Fruit fly (Drosophila melanogaster) whole organism, embryonic: ENCODE results near the gene CG7607.

ENCODE experiments used
- Bdp1 ChIP-seq: fragments of 200-800 bp; sonication (Bioruptor generic); optimal IDR thresholded peaks from 3 replicates; lab custom pipeline; 2016; ENCODE audit warnings: missing biosample characterization, missing genetic modification characterization
- CG10209 ChIP-seq: fragments of 200-800 bp; sonication (Bioruptor generic); optimal IDR thresholded peaks from 3 replicates; lab custom pipeline; 2017; ENCODE audit warnings: missing biosample characterization, mild to moderate bottlenecking, missing genetic modification characterization, missing genetic modification reagents
- CG10431 ChIP-seq: fragments of 200-800 bp; sonication (Bioruptor generic); optimal IDR thresholded peaks from 3 replicates; lab custom pipeline; 2018; ENCODE audit warnings: missing biosample characterization, mild to moderate bottlenecking, missing genetic modification characterization
- CG15269 ChIP-seq: fragments of 200-800 bp; sonication (Bioruptor generic); optimal IDR thresholded peaks from 2 replicates; lab custom pipeline; 2018; ENCODE audit warnings: missing biosample characterization, mild to moderate bottlenecking, missing genetic modification characterization, moderate library complexity
- CG16813 ChIP-seq: fragments of 200-800 bp; sonication (Bioruptor generic); IDR thresholded peaks from 3 replicates; pipeline ENCODE4 v1.3.6; 2022; ENCODE audit warnings: missing biosample characterization, missing genetic modification characterization; ENCODE audit not compliant: partially characterized antibody
- CG17328 ChIP-seq: fragments of 200-800 bp; sonication (Bioruptor generic); IDR thresholded peaks from 2 replicates; pipeline ENCODE4 v1.3.6; 2022; ENCODE audit warnings: missing biosample characterization, missing genetic modification characterization
- CG18262 ChIP-seq: fragments of 200-800 bp; optimal IDR thresholded peaks from 3 replicates; lab custom pipeline; 2019; ENCODE audit warnings: missing biosample characterization, mild to moderate bottlenecking, missing genetic modification characterization, moderate library complexity
- CG2202 ChIP-seq: fragments of 200-800 bp; sonication (Bioruptor generic); optimal IDR thresholded peaks from 2 replicates; lab custom pipeline; 2018; ENCODE audit warnings: missing biosample characterization, mild to moderate bottlenecking, missing genetic modification characterization
- CG2889 ChIP-seq: fragments of 200-800 bp; sonication (Bioruptor generic); IDR thresholded peaks from 3 replicates; pipeline ENCODE4 v1.3.6; 2022; ENCODE audit warnings: missing biosample characterization, missing genetic modification characterization
- CG31365 ChIP-seq: fragments of 200-800 bp; sonication (Bioruptor generic); optimal IDR thresholded peaks from 2 replicates; lab custom pipeline; 2018; ENCODE audit warnings: missing biosample characterization, mild to moderate bottlenecking, missing genetic modification characterization
- CG32767 ChIP-seq: fragments of 200-800 bp; sonication (Bioruptor generic); IDR thresholded peaks from 2 replicates; pipeline ENCODE4 v1.3.6; 2022; ENCODE audit warnings: missing biosample characterization, missing genetic modification characterization
- CG4404 ChIP-seq: fragments of 200-800 bp; sonication (Bioruptor generic); IDR thresholded peaks from 2 replicates; pipeline ENCODE4 v1.3.6; 2022; ENCODE audit warnings: missing biosample characterization, missing genetic modification characterization
- CG4820 ChIP-seq: fragments of 200-800 bp; sonication (Bioruptor generic); optimal IDR thresholded peaks from 3 replicates; lab custom pipeline; 2016; ENCODE audit warnings: missing biosample characterization, missing genetic modification characterization
- CG4854 ChIP-seq: fragments of 200-800 bp; sonication (Bioruptor generic); optimal IDR thresholded peaks from 2 replicates; lab custom pipeline; 2016; ENCODE audit warnings: missing biosample characterization, missing genetic modification characterization, inconsistent platforms
- CG5245 ChIP-seq: fragments of 200-800 bp; sonication (Bioruptor generic); optimal IDR thresholded peaks from 3 replicates; lab custom pipeline; 2016; ENCODE audit warnings: missing biosample characterization, missing genetic modification characterization
- CG5953 ChIP-seq: fragments of 200-800 bp; sonication (Bioruptor generic); IDR thresholded peaks from 2 replicates; pipeline ENCODE4 v1.3.6; 2022; ENCODE audit warnings: missing biosample characterization, missing genetic modification characterization
- CG6765 ChIP-seq: fragments of 200-800 bp; sonication (Bioruptor generic); optimal IDR thresholded peaks from 3 replicates; lab custom pipeline; 2017; ENCODE audit warnings: missing biosample characterization, mild to moderate bottlenecking, missing genetic modification characterization
- CG6791 ChIP-seq: fragments of 200-800 bp; sonication (Bioruptor generic); IDR thresholded peaks from 3 replicates; pipeline ENCODE4 v1.3.6; 2022; ENCODE audit warnings: missing biosample characterization, missing genetic modification characterization; ENCODE audit not compliant: partially characterized antibody
- CkIIα-i1 ChIP-seq: fragments of 200-800 bp; sonication (Bioruptor generic); IDR thresholded peaks from 2 replicates; pipeline ENCODE4 v1.3.6; 2022; ENCODE audit warnings: missing biosample characterization, missing genetic modification characterization
- Dad ChIP-seq: fragments of 200-800 bp; sonication (Bioruptor generic); optimal IDR thresholded peaks from 3 replicates; lab custom pipeline; 2016; ENCODE audit warnings: missing biosample characterization, missing genetic modification characterization
- Dll ChIP-seq: fragments of 200-800 bp; sonication (Bioruptor generic); IDR thresholded peaks from 4 replicates; pipeline ENCODE4 v1.3.6; 2022; ENCODE audit warnings: missing biosample characterization, missing genetic modification characterization; ENCODE audit not compliant: partially characterized antibody
- Dp ChIP-seq: fragments of 200-800 bp; sonication (Bioruptor generic); optimal IDR thresholded peaks from 2 replicates; lab custom pipeline; 2018; ENCODE audit warnings: missing biosample characterization, mild to moderate bottlenecking, missing genetic modification characterization, moderate library complexity
- E2f1 ChIP-seq: fragments of 200-800 bp; sonication (Bioruptor generic); IDR thresholded peaks from 2 replicates; pipeline ENCODE4 v1.3.6; 2022; ENCODE audit warnings: missing biosample characterization, missing genetic modification characterization
- Ets65A ChIP-seq: fragments of 200-800 bp; sonication (Bioruptor generic); peaks from one replicate; lab custom pipeline; 2016; ENCODE audit warnings: missing biosample characterization, missing genetic modification characterization
- Hmr ChIP-seq: fragments of 200-800 bp; sonication (Bioruptor generic); optimal IDR thresholded peaks from 3 replicates; lab custom pipeline; 2017; ENCODE audit warnings: mild to moderate bottlenecking, missing biosample characterization, missing genetic modification reagents, missing genetic modification characterization
- Lhr ChIP-seq: fragments of 200-800 bp; sonication (Bioruptor generic); optimal IDR thresholded peaks from 3 replicates; lab custom pipeline; 2017; ENCODE audit warnings: mild to moderate bottlenecking, missing biosample characterization, missing genetic modification reagents, missing genetic modification characterization
- Max ChIP-seq: fragments of 200-800 bp; sonication (Bioruptor generic); optimal IDR thresholded peaks from 2 replicates; lab custom pipeline; 2016; ENCODE audit warnings: missing biosample characterization, mild to moderate bottlenecking, missing genetic modification characterization
- NK7.1 ChIP-seq: fragments of 200-800 bp; sonication (Bioruptor generic); optimal IDR thresholded peaks from 3 replicates; lab custom pipeline; 2016; ENCODE audit warnings: missing biosample characterization, missing genetic modification characterization
- Nf-YA ChIP-seq: fragments of 200-800 bp; sonication (Bioruptor generic); IDR thresholded peaks from 2 replicates; pipeline ENCODE4 v1.3.6; 2022; ENCODE audit warnings: missing biosample characterization, missing genetic modification characterization
- NfI ChIP-seq: fragments of 200-800 bp; sonication (Bioruptor generic); optimal IDR thresholded peaks from 3 replicates; lab custom pipeline; 2018; ENCODE audit warnings: missing biosample characterization, mild to moderate bottlenecking, missing genetic modification characterization, moderate library complexity
- Sox100B ChIP-seq: fragments of 200-800 bp; sonication (Bioruptor generic); optimal IDR thresholded peaks from 3 replicates; lab custom pipeline; 2018; ENCODE audit warnings: missing biosample characterization, mild to moderate bottlenecking, missing genetic modification characterization
- Trl ChIP-seq, 3 experiments: fragments of >200 bp in 2 of 3; fragments of 200-800 bp in 1 of 3; sonication (Bioruptor generic) in 1 of 3; optimal IDR thresholded peaks; 2 replicates in 1 of 3; 3 replicates in 2 of 3; lab custom pipeline; 2016 to 2017; ENCODE audit warnings: missing biosample characterization in 1 of 3, missing genetic modification characterization in 1 of 3
- bigmax ChIP-seq: fragments of 200-800 bp; sonication (Bioruptor generic); optimal IDR thresholded peaks from 2 replicates; lab custom pipeline; 2018; ENCODE audit warnings: missing biosample characterization, mild to moderate bottlenecking, missing genetic modification characterization
- disco-r ChIP-seq: fragments of 200-800 bp; sonication (Bioruptor generic); optimal IDR thresholded peaks from 2 replicates; lab custom pipeline; 2016; ENCODE audit warnings: missing biosample characterization, missing genetic modification characterization
- dm ChIP-seq: fragments of 200-800 bp; sonication (Bioruptor generic); optimal IDR thresholded peaks from 3 replicates; lab custom pipeline; 2016; ENCODE audit warnings: missing biosample characterization, missing genetic modification characterization
- eyg ChIP-seq: fragments of 200-800 bp; sonication (Bioruptor generic); optimal IDR thresholded peaks from 3 replicates; lab custom pipeline; 2016; ENCODE audit warnings: missing biosample characterization, missing genetic modification characterization
- jumu ChIP-seq: fragments of 200-800 bp; sonication (Bioruptor generic); optimal IDR thresholded peaks from 3 replicates; lab custom pipeline; 2016; ENCODE audit warnings: missing biosample characterization, missing genetic modification characterization
- nau ChIP-seq: fragments of 200-800 bp; sonication (Bioruptor generic); optimal IDR thresholded peaks from 3 replicates; lab custom pipeline; 2017; ENCODE audit warnings: missing biosample characterization, mild to moderate bottlenecking, missing genetic modification characterization, missing genetic modification reagents
- nmo ChIP-seq: fragments of 200-800 bp; sonication (Bioruptor generic); optimal IDR thresholded peaks from 2 replicates; lab custom pipeline; 2018; ENCODE audit warnings: missing biosample characterization, mild to moderate bottlenecking, missing genetic modification characterization, moderate library complexity
- p53 ChIP-seq: fragments of 200-800 bp; sonication (Bioruptor generic); optimal IDR thresholded peaks from 2 replicates; lab custom pipeline; 2016; ENCODE audit warnings: missing biosample characterization, missing genetic modification characterization
- pan ChIP-seq, 4 experiments: fragments of >200 bp in 3 of 4; fragments of 200-800 bp in 1 of 4; sonication (Bioruptor generic) in 1 of 4; optimal IDR thresholded peaks in 3 of 4; IDR thresholded peaks in 1 of 4; 2 replicates each; pipeline versions ENCODE4 v1.3.6 to Lab custom; 2017 to 2022; ENCODE audit warnings: missing biosample characterization in 2 of 4, missing genetic modification characterization in 2 of 4, mixed read lengths in 1 of 4
- pb ChIP-seq: fragments of 200-800 bp; sonication (Bioruptor generic); optimal IDR thresholded peaks from 3 replicates; lab custom pipeline; 2016; ENCODE audit warnings: missing biosample characterization, missing genetic modification characterization
- schlank ChIP-seq: fragments of 200-800 bp; sonication (Bioruptor generic); optimal IDR thresholded peaks from 2 replicates; lab custom pipeline; 2018; ENCODE audit warnings: missing biosample characterization, mild to moderate bottlenecking, missing genetic modification characterization
- shn ChIP-seq: fragments of 200-800 bp; sonication (Bioruptor generic); optimal IDR thresholded peaks from 3 replicates; lab custom pipeline; 2016; ENCODE audit warnings: missing biosample characterization, missing genetic modification characterization
- sima ChIP-seq: fragments of 200-800 bp; sonication (Bioruptor generic); optimal IDR thresholded peaks from 2 replicates; lab custom pipeline; 2016; ENCODE audit warnings: missing biosample characterization, missing genetic modification characterization
- sisA ChIP-seq: fragments of 200-800 bp; sonication (Bioruptor generic); IDR thresholded peaks from 2 replicates; pipeline ENCODE4 v1.3.6; 2022; ENCODE audit warnings: missing biosample characterization, missing genetic modification characterization
- ssp ChIP-seq: fragments of 200-800 bp; sonication (Bioruptor generic); IDR thresholded peaks from 2 replicates; pipeline ENCODE4 v1.3.6; 2022; ENCODE audit warnings: missing biosample characterization, missing genetic modification characterization
- stwl ChIP-seq: fragments of 200-800 bp; sonication (Bioruptor generic); optimal IDR thresholded peaks from 3 replicates; lab custom pipeline; 2018; ENCODE audit warnings: missing biosample characterization, mild to moderate bottlenecking, missing genetic modification characterization, moderate library complexity
- tin ChIP-seq: fragments of 200-800 bp; sonication (Bioruptor generic); optimal IDR thresholded peaks from 3 replicates; lab custom pipeline; 2016; ENCODE audit warnings: missing biosample characterization, missing genetic modification characterization
- trh ChIP-seq: fragments of 200-800 bp; sonication (Bioruptor generic); optimal IDR thresholded peaks from 2 replicates; lab custom pipeline; 2016; ENCODE audit warnings: missing biosample characterization, missing genetic modification characterization
- z ChIP-seq: fragments of 200-800 bp; sonication (Bioruptor generic); IDR thresholded peaks from 3 replicates; pipeline ENCODE4 v1.3.6; 2022; ENCODE audit warnings: missing biosample characterization, missing genetic modification characterization

The CG7607 gene

dm6 chr3L:11210517-11210916 lies 11.1 kb downstream of the CG7607 start, which contains the start of the genes Ube3a and CG7600 (continued):
- TF ChIP-seq p53 (peak; percentile 7), Lhr (GFP tag; lab: Kevin White, UChicago) (peak; percentile 27), CG17328 (GFP tag; lab: Robert Waterston, UW) (no peak), CG32767 (GFP tag; lab: Robert Waterston, UW) (no peak), pb (GFP tag; lab: Kevin White, UChicago) (peak; percentile 32), dm (peak; percentile 81), CG10431 (GFP tag; lab: Kevin White, UChicago) (no peak), CG2202 (tag; lab: Kevin White, UChicago) (peak; percentile 34), sisA (GFP tag; lab: Robert Waterston, UW) (no peak), Sox100B (GFP tag; lab: Kevin White, UChicago) (no peak), NK7.1 (GFP tag; lab: Kevin White, UChicago) (no peak), Dad (GFP tag; lab: Kevin White, UChicago) (peak; percentile 11), Dll (GFP tag; lab: Robert Waterston, UW) (peak; percentile 98), NfI (GFP tag; lab: Kevin White, UChicago) (peak; percentile 48), CG10209 (GFP tag; lab: Kevin White, UChicago) (peak; percentile 5), Nf-YA (GFP tag; lab: Robert Waterston, UW) (no peak), CG4854 (GFP tag; lab: Kevin White, UChicago) (peak; percentile 25), Hmr (GFP tag; lab: Kevin White, UChicago) (peak; percentile 67), tin (peak; percentile 28), CG18262 (peak; percentile 33), CG6765 (no peak), CG4404 (GFP tag; lab: Robert Waterston, UW) (no peak), schlank (tag; lab: Kevin White, UChicago) (no peak), pan (optimal IDR thresholded peaks at IDR 0.05; lab: Kevin White, UChicago) (no peak), pan (GFP tag; optimal IDR thresholded peaks at IDR 0.05 in 1 of 2, IDR thresholded peaks at IDR 0.05 in 1 of 2) (no peak), z (GFP tag; lab: Robert Waterston, UW) (no peak), Ets65A (GFP tag; lab: Kevin White, UChicago) (peak; percentile 26), eyg (GFP tag; lab: Kevin White, UChicago) (peak; percentile 67), Bdp1 (GFP tag; lab: Kevin White, UChicago) (no peak), CG2889 (GFP tag; lab: Robert Waterston, UW) (no peak), shn (GFP tag; lab: Kevin White, UChicago) (peak; percentile 34), CG15269 (tag; lab: Kevin White, UChicago) (peak; percentile 21), E2f1 (GFP tag; lab: Robert Waterston, UW) (no peak; the same call in 1 of the 2 replicates), CG5245 (no peak), trh (no peak), Trl (optimal IDR thresholded peaks at IDR 0.05; lab: Kevin White, UChicago) (no peak), Trl (GFP tag; optimal IDR thresholded peaks at IDR 0.05; lab: Kevin White, UChicago) (peak; percentile 51), CG6791 (GFP tag; lab: Robert Waterston, UW) (peak; percentile 100), nmo (GFP tag; lab: Kevin White, UChicago) (peak; percentile 66), CG4820 (GFP tag; lab: Kevin White, UChicago) (peak; percentile 2), bigmax (no peak), CkIIα-i1 (GFP tag; lab: Robert Waterston, UW) (no peak), Dp (GFP tag; lab: Kevin White, UChicago) (peak; percentile 68), jumu (GFP tag; lab: Kevin White, UChicago) (peak; percentile 26), stwl (tag; lab: Kevin White, UChicago) (peak; percentile 99), CG31365 (tag; lab: Kevin White, UChicago) (no peak), CG16813 (GFP tag; lab: Robert Waterston, UW) (peak; percentile 99), disco-r (GFP tag; lab: Kevin White, UChicago) (no peak), Max (no peak), nau (peak; percentile 40), ssp (GFP tag; lab: Robert Waterston, UW) (peak; percentile 38; the same call in 1 of the 2 replicates), sima (GFP tag; lab: Kevin White, UChicago) (no peak), CG5953 (GFP tag; lab: Robert Waterston, UW) (no peak)
